Worm (Caenorhabditis elegans): ENCODE results near the gene F18E2.15.

Gene F18E2.15

DNA sequence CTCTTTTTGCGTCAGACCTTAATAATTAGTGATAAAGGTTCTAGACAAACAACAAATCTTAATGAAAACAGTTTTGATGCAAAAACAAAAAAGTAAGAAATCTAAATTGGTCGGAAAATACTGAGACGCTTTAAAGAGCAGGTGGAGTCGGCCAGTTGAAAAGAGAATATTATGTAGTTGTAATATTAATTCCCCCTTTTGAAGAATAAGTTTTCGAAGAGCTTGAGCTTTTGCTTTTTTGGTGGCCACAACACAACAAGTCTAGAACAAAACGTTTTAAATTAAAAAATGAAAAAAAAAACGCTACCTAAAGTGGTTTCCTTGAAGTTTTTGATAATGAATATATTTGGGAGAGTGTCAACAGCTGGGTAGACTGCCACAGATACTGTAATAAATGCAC, 44.4 kb downstream of the F18E2.15 start, which contains the start of gene str-178:
str-178 (minus strand) TSS at position 101 of the 400 bp plus-strand sequence.
- TF ChIP-seq ztf-11 (tag; optimal IDR thresholded peaks at IDR 0.05) (no peak), skn-1 (tag; optimal IDR thresholded peaks at IDR 0.05) (no peak), elt-3 (tag; optimal IDR thresholded peaks at IDR 0.05) (no peak), nhr-25 (tag; optimal IDR thresholded peaks at IDR 0.05) (no peak), egl-27 (tag; optimal IDR thresholded peaks at IDR 0.05) (no peak), mdl-1 (tag; optimal IDR thresholded peaks at IDR 0.05) (no peak), F13H6.1 (tag; optimal IDR thresholded peaks at IDR 0.05) (no peak), lin-39 (tag; optimal IDR thresholded peaks at IDR 0.05) (no peak), nhr-77 (tag; optimal IDR thresholded peaks at IDR 0.05) (no peak), unc-55 (GFP tag; optimal IDR thresholded peaks at IDR 0.05) (no peak), snpc-4 (tag; optimal IDR thresholded peaks at IDR 0.05) (no peak), sma-3 (GFP tag; optimal IDR thresholded peaks at IDR 0.05) (no peak), ceh-16 (tag; optimal IDR thresholded peaks at IDR 0.05) (no peak), C34F6.9 (tag; optimal IDR thresholded peaks at IDR 0.05) (no peak), peb-1 (tag; optimal IDR thresholded peaks at IDR 0.05) (no peak), zag-1 (tag; optimal IDR thresholded peaks at IDR 0.05) (no peak)

DNA sequence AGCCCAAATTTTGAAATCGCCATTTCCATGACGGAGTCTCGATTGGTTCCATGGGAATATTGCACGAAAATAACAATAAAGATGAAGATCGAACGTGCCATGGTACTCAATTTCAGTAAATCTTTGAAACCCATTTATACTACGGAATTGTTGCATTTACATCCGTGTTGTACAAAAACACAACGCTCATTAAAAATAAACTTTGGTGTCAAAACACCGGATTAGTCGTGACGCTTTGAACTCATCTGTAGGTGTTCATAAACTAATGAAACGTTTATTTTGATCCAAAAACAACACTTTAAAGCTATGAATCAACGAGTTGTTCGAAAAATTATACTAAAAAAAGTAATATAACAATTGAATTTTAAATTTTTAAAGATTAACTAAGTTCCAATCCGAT, 46.7 kb downstream of the F18E2.15 start, which contains the start of gene R11D1.4:
R11D1.4 (minus strand) TSS at position 101 of the 400 bp plus-strand sequence.
- TF ChIP-seq F13H6.1 (tag; optimal IDR thresholded peaks at IDR 0.05) (no peak), ztf-4 (tag; optimal IDR thresholded peaks at IDR 0.05) (no peak), lsy-2 (tag; optimal IDR thresholded peaks at IDR 0.05) (no peak), unc-55 (GFP tag; optimal IDR thresholded peaks at IDR 0.05) (no peak), R02D3.7 (tag; optimal IDR thresholded peaks at IDR 0.05) (no peak), crh-2 (tag; optimal IDR thresholded peaks at IDR 0.05) (no peak), ztf-1 (GFP tag; conservative IDR thresholded peaks at IDR 0.05) (no peak), egl-27 (tag; optimal IDR thresholded peaks at IDR 0.05) (no peak)

DNA sequence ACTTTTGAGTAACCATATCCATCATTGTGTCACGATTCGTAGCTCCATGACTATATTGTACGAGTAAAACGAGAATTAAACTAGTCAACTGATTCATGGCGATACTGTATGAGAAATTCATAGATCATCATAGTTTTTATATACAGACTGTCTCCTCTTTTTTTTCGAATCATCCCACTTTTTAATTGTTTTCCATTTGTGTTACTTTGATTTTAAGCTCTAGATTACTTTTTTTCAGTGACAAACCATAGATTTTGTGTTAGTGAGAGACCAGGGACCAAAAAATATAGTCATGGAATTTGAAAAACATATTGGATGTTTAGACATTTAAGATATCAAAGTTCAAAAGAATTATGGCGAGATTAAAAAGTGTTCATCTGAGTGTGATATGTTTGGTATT, 48.8 kb downstream of the F18E2.15 start, which contains the start of gene R11D1.3:
R11D1.3 (minus strand) TSS at position 101 of the 400 bp plus-strand sequence.
- TF ChIP-seq sma-9 (GFP tag; optimal IDR thresholded peaks at IDR 0.05) (no peak), sma-9 (tag; optimal IDR thresholded peaks at IDR 0.05) (no peak), elt-1 (tag; optimal IDR thresholded peaks at IDR 0.05) (no peak), nhr-23 (tag; optimal IDR thresholded peaks at IDR 0.05) (no peak), egl-27 (tag; optimal IDR thresholded peaks at IDR 0.05) (no peak), gmeb-1 (tag; optimal IDR thresholded peaks at IDR 0.05) (no peak), sma-3 (GFP tag; optimal IDR thresholded peaks at IDR 0.05) (no peak), ztf-1 (GFP tag; conservative IDR thresholded peaks at IDR 0.05) (no peak)

All from whole organism, L2 larva.